Worm (Caenorhabditis elegans) whole organism, early embryonic: ENCODE results near the gene Y60A3A.21.

Experiments
- B0310.2 ChIP-seq: sonication (generic microtip); optimal IDR thresholded peaks from 2 replicates; lab custom pipeline; 2016; ENCODE audit warnings: mild to moderate bottlenecking, missing genetic modification characterization, missing compliant biosample characterization
- ama-1 ChIP-seq: fragments of 150-350 bp; optimal IDR thresholded peaks from 2 replicates; lab custom pipeline; 2014
- ets-7 ChIP-seq: sonication (generic microtip); optimal IDR thresholded peaks from 2 replicates; lab custom pipeline; 2016; ENCODE audit warnings: missing genotype, missing genetic modification characterization, missing compliant biosample characterization
- hmg-4 ChIP-seq: fragments of 200-800 bp; sonication (Bioruptor generic); optimal IDR thresholded peaks from 2 replicates; lab custom pipeline; 2018; ENCODE audit warnings: mild to moderate bottlenecking, missing genetic modification characterization, missing compliant biosample characterization
- pes-1 ChIP-seq: fragments of 200-800 bp; sonication (Bioruptor generic); IDR thresholded peaks from 2 replicates; pipeline ENCODE4 v1.3.6; 2022; ENCODE audit warnings: missing genetic modification reagents, missing genetic modification characterization, missing compliant biosample characterization
- sea-1 ChIP-seq: fragments of 200-800 bp; sonication (Bioruptor generic); conservative IDR thresholded peaks from 2 replicates; pipeline ENCODE4 v1.3.6; 2022; ENCODE audit warnings: missing genetic modification characterization, missing compliant biosample characterization
- tbx-37 ChIP-seq: fragments of 200-800 bp; sonication (Bioruptor generic); conservative IDR thresholded peaks from 2 replicates; pipeline ENCODE4 v1.3.6; 2022; ENCODE audit warnings: missing genetic modification reagents, missing genetic modification characterization, missing compliant biosample characterization

- TF ChIP-seq ets-7 (no peak), ama-1 (no peak), hmg-4 (no peak), tbx-37 (GFP tag; lab: Robert Waterston, UW) (no peak), sea-1 (no peak), B0310.2 (tag; lab: Kevin White, UChicago) (no peak), pes-1 (GFP tag; lab: Robert Waterston, UW) (no peak)
Observed at ce11 chrV:20021347-20021746, 9.6 kb downstream of the Y60A3A.21 start.
